Worm (Caenorhabditis elegans) whole organism, late embryonic: Measurements from ENCODE around the gene Y49A3A.3.

Source experiments
- K02D7.2 ChIP-seq: sonication (generic microtip); optimal IDR thresholded peaks from 2 replicates; lab custom pipeline; 2017; ENCODE audit warnings: mild to moderate bottlenecking, missing genetic modification characterization, missing compliant biosample characterization
- ceh-48 ChIP-seq: sonication (generic microtip); optimal IDR thresholded peaks from 2 replicates; lab custom pipeline; 2016; ENCODE audit warnings: missing genetic modification characterization, inconsistent platforms, missing compliant biosample characterization
- fkh-10 ChIP-seq: fragments of 150-350 bp; optimal IDR thresholded peaks from 2 replicates; lab custom pipeline; 2014; ENCODE audit warnings: missing biosample characterization, missing genetic modification reagents, missing genetic modification characterization
- hlh-30 ChIP-seq: sonication (generic microtip); optimal IDR thresholded peaks from 2 replicates; lab custom pipeline; 2017; ENCODE audit warnings: antibody characterized with exemption, missing genetic modification characterization, missing compliant biosample characterization; ENCODE audit not compliant: insufficient read depth
- pqm-1 ChIP-seq: sonication (generic microtip); optimal IDR thresholded peaks from 2 replicates; lab custom pipeline; 2016; ENCODE audit warnings: missing genetic modification characterization, missing compliant biosample characterization

ce11 chrV:14361973-14362372 lies 7.8 kb downstream of the Y49A3A.3 start:
- TF ChIP-seq hlh-30 (tag; lab: Kevin White, UChicago) = no peak
- TF ChIP-seq ceh-48 (tag; lab: Kevin White, UChicago) = no peak
- TF ChIP-seq pqm-1 (tag; lab: Kevin White, UChicago) = no peak
- TF ChIP-seq K02D7.2 (tag; lab: Kevin White, UChicago) = no peak
- TF ChIP-seq fkh-10 (GFP tag; lab: Kevin White, UChicago) = no peak
